Worm (Caenorhabditis elegans) whole organism, early embryonic: Measurements from ENCODE around the gene his-72.

Source experiments
- B0310.2 ChIP-seq: sonication (generic microtip); optimal IDR thresholded peaks from 2 replicates; lab custom pipeline; 2016; ENCODE audit warnings: mild to moderate bottlenecking, missing genetic modification characterization, missing compliant biosample characterization
- F13C5.2 ChIP-seq: sonication (generic microtip); optimal IDR thresholded peaks from 2 replicates; lab custom pipeline; 2017; ENCODE audit warnings: mild to moderate bottlenecking, missing genetic modification characterization, inconsistent platforms, missing compliant biosample characterization
- ama-1 ChIP-seq: fragments of 150-350 bp; optimal IDR thresholded peaks from 2 replicates; lab custom pipeline; 2014
- ceh-13 ChIP-seq: fragments of 200-800 bp; sonication (Bioruptor generic); optimal IDR thresholded peaks from 2 replicates; lab custom pipeline; 2018; ENCODE audit warnings: mild to moderate bottlenecking, missing genetic modification characterization, missing compliant biosample characterization
- ceh-36 ChIP-seq: sonication (generic microtip); optimal IDR thresholded peaks from 2 replicates; lab custom pipeline; 2016; ENCODE audit warnings: missing genetic modification characterization, inconsistent platforms, missing compliant biosample characterization
- flt-1 ChIP-seq: fragments of 200-800 bp; sonication (Bioruptor generic); IDR thresholded peaks from 2 replicates; pipeline ENCODE4 v1.3.6; 2022; ENCODE audit warnings: missing genetic modification characterization, missing compliant biosample characterization
- hmbx-1 ChIP-seq: sonication (generic microtip); optimal IDR thresholded peaks from 2 replicates; lab custom pipeline; 2016; ENCODE audit warnings: mild to moderate bottlenecking, missing genetic modification characterization, missing compliant biosample characterization
- hnd-1 ChIP-seq: sonication (generic microtip); optimal IDR thresholded peaks from 2 replicates; lab custom pipeline; 2016; ENCODE audit warnings: missing genetic modification characterization, missing compliant biosample characterization
- pes-1 ChIP-seq: fragments of 200-800 bp; sonication (Bioruptor generic); IDR thresholded peaks from 2 replicates; pipeline ENCODE4 v1.3.6; 2022; ENCODE audit warnings: missing genetic modification reagents, missing genetic modification characterization, missing compliant biosample characterization
- scrt-1 ChIP-seq: fragments of 200-800 bp; sonication (Bioruptor generic); IDR thresholded peaks from 2 replicates; pipeline ENCODE4 v1.3.6; 2022; ENCODE audit warnings: missing genetic modification characterization, missing compliant biosample characterization
- sea-1 ChIP-seq: fragments of 200-800 bp; sonication (Bioruptor generic); conservative IDR thresholded peaks from 2 replicates; pipeline ENCODE4 v1.3.6; 2022; ENCODE audit warnings: missing genetic modification characterization, missing compliant biosample characterization
- tbx-11 ChIP-seq: fragments of 200-800 bp; sonication (Bioruptor generic); IDR thresholded peaks from 2 replicates; pipeline ENCODE4 v1.3.6; 2022; ENCODE audit warnings: missing genetic modification characterization, missing compliant biosample characterization
- tbx-37 ChIP-seq: fragments of 200-800 bp; sonication (Bioruptor generic); conservative IDR thresholded peaks from 2 replicates; pipeline ENCODE4 v1.3.6; 2022; ENCODE audit warnings: missing genetic modification reagents, missing genetic modification characterization, missing compliant biosample characterization
- tra-4 ChIP-seq: sonication (generic microtip); optimal IDR thresholded peaks from 2 replicates; lab custom pipeline; 2017; ENCODE audit warnings: missing genetic modification characterization, missing compliant biosample characterization

DNA sequence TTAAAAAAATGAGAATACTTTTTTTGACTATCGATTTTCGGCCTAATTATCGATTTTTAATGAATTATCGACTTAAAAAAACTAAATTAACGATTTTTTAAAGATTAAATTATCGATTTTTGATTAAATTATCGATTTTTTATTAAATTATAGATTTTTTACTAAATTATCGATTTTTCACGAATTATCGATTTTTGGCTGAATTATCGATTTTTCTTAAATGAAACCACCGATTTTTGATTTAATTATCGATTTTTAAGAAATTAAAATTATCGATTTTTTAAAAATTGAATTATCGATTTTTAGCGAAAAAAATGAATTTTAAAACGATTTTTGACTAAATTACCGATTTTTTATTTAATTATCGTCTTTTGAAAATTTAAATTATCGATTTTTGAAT, 42.8 kb upstream of the his-72 start:
- no peak for TF ChIP-seq ama-1 (lab: Kevin White, UChicago)
- TF ChIP-seq scrt-1 (GFP tag; lab: Robert Waterston, UW): no peak
- TF ChIP-seq flt-1 (GFP tag; lab: Robert Waterston, UW): no peak
- TF ChIP-seq F13C5.2 (tag; lab: Kevin White, UChicago): no peak
- no peak for TF ChIP-seq B0310.2 (tag; lab: Kevin White, UChicago)
- no peak for TF ChIP-seq ceh-36 (tag; lab: Kevin White, UChicago)
- TF ChIP-seq tbx-37 (GFP tag; lab: Robert Waterston, UW): no peak
- no peak for TF ChIP-seq hmbx-1 (tag; lab: Kevin White, UChicago)
- TF ChIP-seq hnd-1 (tag; lab: Kevin White, UChicago): no peak
- TF ChIP-seq pes-1 (GFP tag; lab: Robert Waterston, UW): no peak
- TF ChIP-seq tbx-11 (GFP tag; lab: Robert Waterston, UW): no peak
- TF ChIP-seq ceh-13 (GFP tag; lab: Kevin White, UChicago): no peak
- no peak for TF ChIP-seq sea-1 (GFP tag; lab: Robert Waterston, UW)
- no peak for TF ChIP-seq tra-4 (tag; lab: Kevin White, UChicago)
